Fruit fly (Drosophila melanogaster): ENCODE data around the gene CG3436.
A peak's percentile ranks its signal among the peaks of the same experiment; 100 is the strongest.

The CG3436 gene

DNA sequence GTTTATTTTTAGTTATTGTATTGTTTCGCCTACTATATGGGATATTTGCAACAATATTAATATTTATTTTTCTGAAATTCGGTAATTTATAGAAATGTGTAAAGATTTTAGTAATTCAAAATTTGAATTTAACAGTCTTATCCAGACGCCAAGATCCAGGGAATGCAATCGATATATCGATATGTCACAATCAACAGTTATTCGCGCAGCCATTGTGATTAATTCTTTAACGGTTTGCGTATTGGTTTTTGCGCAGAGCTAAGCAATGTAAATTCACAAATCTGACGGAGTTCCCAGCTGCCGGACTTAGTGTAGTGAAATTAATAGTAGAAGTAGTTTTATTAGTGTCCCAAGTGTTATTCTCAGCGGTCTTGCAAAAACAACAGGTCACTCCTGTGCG is 41.4 kb upstream of the CG3436 start, which contains the start of gene ND-15 (continued):
- TF ChIP-seq Bgb (GFP tag; IDR thresholded peaks at IDR 0.05; ENCODE audit: partially characterized antibody) (peak; percentile 90), CG4424 (GFP tag; optimal IDR thresholded peaks at IDR 0.05) (no peak), CG10979 (tag; optimal IDR thresholded peaks at IDR 0.05) (no peak), HLH3B (GFP tag; IDR thresholded peaks at IDR 0.05) (no peak), Lim3 (GFP tag; IDR thresholded peaks at IDR 0.05) (no peak), fd64A (GFP tag; optimal IDR thresholded peaks at IDR 0.05) (no peak), amos (GFP tag; IDR thresholded peaks at IDR 0.05; ENCODE audit: partially characterized antibody) (peak; percentile 89; the same call in 1 of the 2 replicates), CG1602 (GFP tag; optimal IDR thresholded peaks at IDR 0.05) (no peak), ab (GFP tag; optimal IDR thresholded peaks at IDR 0.05) (no peak), CG1792 (GFP tag; optimal IDR thresholded peaks at IDR 0.05) (no peak), peb (GFP tag; IDR thresholded peaks at IDR 0.05) (no peak), Asciz (GFP tag; optimal IDR thresholded peaks at IDR 0.05) (no peak), CG16779 (GFP tag; IDR thresholded peaks at IDR 0.05) (no peak), CG8089 (GFP tag; optimal IDR thresholded peaks at IDR 0.05) (no peak), CG15479 (GFP tag; optimal IDR thresholded peaks at IDR 0.05) (peak; percentile 50), CG14441 (GFP tag; IDR thresholded peaks at IDR 0.05) (no peak), vnd (GFP tag; IDR thresholded peaks at IDR 0.05; ENCODE audit: partially characterized antibody) (peak; percentile 66), CG13287 (GFP tag; IDR thresholded peaks at IDR 0.05; ENCODE audit: partially characterized antibody) (peak; percentile 84), Spps (tag; optimal IDR thresholded peaks at IDR 0.05) (no peak), lola (GFP tag; optimal IDR thresholded peaks at IDR 0.05) (no peak), cad (GFP tag; optimal IDR thresholded peaks at IDR 0.05) (no peak), ftz-f1 (GFP tag; optimal IDR thresholded peaks at IDR 0.05) (no peak), Dbx (GFP tag; IDR thresholded peaks at IDR 0.05) (no peak), E2f1 (GFP tag; IDR thresholded peaks at IDR 0.05) (no peak), lbe (GFP tag; optimal IDR thresholded peaks at IDR 0.05) (no peak), CrebB (tag; optimal IDR thresholded peaks at IDR 0.05) (no peak), ems (GFP tag; optimal IDR thresholded peaks at IDR 0.05) (no peak), CG9797 (GFP tag; optimal IDR thresholded peaks at IDR 0.05) (no peak), knrl (GFP tag; IDR thresholded peaks at IDR 0.05; ENCODE audit: partially characterized antibody) (peak; percentile 73; the same call in 2 of the 3 replicates), Hr3 (GFP tag; optimal IDR thresholded peaks at IDR 0.05) (no peak), trh (GFP tag; optimal IDR thresholded peaks at IDR 0.05) (no peak), HHEX (GFP tag; optimal IDR thresholded peaks at IDR 0.05) (no peak), Gug (GFP tag; IDR thresholded peaks at IDR 0.05) (no peak), CG30431 (GFP tag; optimal IDR thresholded peaks at IDR 0.05) (no peak), CG1233 (GFP tag; optimal IDR thresholded peaks at IDR 0.05) (no peak), Aef1 (GFP tag; IDR thresholded peaks at IDR 0.05) (no peak), CG15011 (GFP tag; optimal IDR thresholded peaks at IDR 0.05) (no peak), Stat92E (GFP tag; optimal IDR thresholded peaks at IDR 0.05) (no peak), gcm (GFP tag; optimal IDR thresholded peaks at IDR 0.05) (no peak), tll (GFP tag; optimal IDR thresholded peaks at IDR 0.05) (no peak), CG4854 (GFP tag; optimal IDR thresholded peaks at IDR 0.05) (no peak), CG14710 (tag; optimal IDR thresholded peaks at IDR 0.05) (peak; percentile 14), CG10543 (GFP tag; optimal IDR thresholded peaks at IDR 0.05) (no peak), CG12299 (tag; optimal IDR thresholded peaks at IDR 0.05) (no peak), CG10366 (GFP tag; IDR thresholded peaks at IDR 0.05) (no peak), lov (optimal IDR thresholded peaks at IDR 0.05) (no peak), lov (GFP tag; IDR thresholded peaks at IDR 0.05) (no peak), Pdp1 (GFP tag; optimal IDR thresholded peaks at IDR 0.05) (no peak), zf30C (GFP tag; optimal IDR thresholded peaks at IDR 0.05) (no peak), Taf1 (GFP tag; IDR thresholded peaks at IDR 0.05) (no peak), jigr1 (GFP tag; IDR thresholded peaks at IDR 0.05) (no peak)

All from whole organism, embryonic.